Worm (Caenorhabditis elegans): Measurements from ENCODE around the gene ebp-1.
"Not testable (repeated sequence)": the region's sequence is repeated elsewhere in the genome, so short reads cannot be mapped to it uniquely, and the experiment has no call there.

ebp-1 gene

ce11 chrV:18043271-18043670 is at the start of gene ebp-1:
TSS of gene ebp-1 (plus strand) at chrV:18043571.
- no peak for TF ChIP-seq ztf-22 (GFP tag; optimal IDR thresholded peaks at IDR 0.05)
- TF ChIP-seq dpff-1 (tag; optimal IDR thresholded peaks at IDR 0.05): no peak

DNA sequence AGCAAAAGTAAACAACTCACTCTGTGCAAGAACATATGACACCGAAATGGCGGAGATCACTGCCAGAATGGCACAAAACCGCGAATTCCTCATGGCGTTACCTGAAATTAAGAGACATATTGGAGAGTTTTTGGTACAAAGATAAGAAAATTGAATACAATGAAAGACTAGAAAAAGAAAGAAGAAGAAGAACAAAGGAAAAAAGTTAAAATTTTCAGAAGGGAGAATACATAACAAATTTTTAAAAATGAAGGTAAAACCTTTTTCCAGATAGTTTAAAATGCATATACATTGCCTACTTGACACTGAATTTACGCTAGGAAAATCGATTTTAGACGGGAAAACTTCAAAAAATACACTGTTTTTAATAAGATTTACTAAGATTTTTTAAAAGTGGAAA is 42.1 kb upstream of the ebp-1 start, which contains the start of gene lon-8:
lon-8 (minus strand) TSS at position 101 of the 400 bp plus-strand sequence.
- no peak for TF ChIP-seq repo-1 (tag; optimal IDR thresholded peaks at IDR 0.05)
- no peak for TF ChIP-seq aptf-2 (GFP tag; conservative IDR thresholded peaks at IDR 0.05)
- no peak for TF ChIP-seq F49E8.2 (tag; optimal IDR thresholded peaks at IDR 0.05; ENCODE audit: insufficient read depth)
- TF ChIP-seq B0261.1 (tag; optimal IDR thresholded peaks at IDR 0.05): no peak
- no peak for TF ChIP-seq tbp1 (GFP tag; optimal IDR thresholded peaks at IDR 0.05)
- TF ChIP-seq tlf-1 (GFP tag; optimal IDR thresholded peaks at IDR 0.05): no peak
- no peak for TF ChIP-seq dox-1 (GFP tag; IDR thresholded peaks at IDR 0.05)
- no peak for TF ChIP-seq atf-7 (tag; optimal IDR thresholded peaks at IDR 0.05)
- no peak for TF ChIP-seq madf-10 (tag; optimal IDR thresholded peaks at IDR 0.05)
- TF ChIP-seq egl-18 (GFP tag; IDR thresholded peaks at IDR 0.05): no peak
- TF ChIP-seq unc-62 (GFP tag; optimal IDR thresholded peaks at IDR 0.05): no peak
- no peak for TF ChIP-seq ztf-18 (tag; optimal IDR thresholded peaks at IDR 0.05)
- no peak for TF ChIP-seq lin-26 (GFP tag; IDR thresholded peaks at IDR 0.05)

DNA sequence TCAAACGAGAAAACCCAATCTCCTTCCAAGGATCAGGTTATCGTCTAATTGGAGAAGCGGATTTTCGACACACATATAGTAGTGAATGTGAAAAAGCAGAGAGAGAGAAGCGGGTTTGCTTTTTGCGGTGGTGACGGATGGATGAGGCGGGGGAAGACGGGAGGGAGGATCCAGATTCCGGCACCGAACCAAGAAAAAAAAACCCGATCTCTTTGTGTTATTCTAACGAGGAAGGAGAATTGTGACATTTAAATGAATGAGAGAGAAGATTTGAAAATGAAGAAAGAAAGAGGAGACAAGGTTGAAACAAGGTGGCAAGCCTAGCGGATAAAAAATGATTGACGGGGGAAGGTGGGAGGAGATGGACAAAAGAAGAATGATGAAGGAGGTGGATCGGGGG is 39.5 kb upstream of the ebp-1 start:
- TF ChIP-seq zfh-2 (GFP tag; conservative IDR thresholded peaks at IDR 0.05) (no peak), ztf-3 (GFP tag; optimal IDR thresholded peaks at IDR 0.05) (no peak)

DNA sequence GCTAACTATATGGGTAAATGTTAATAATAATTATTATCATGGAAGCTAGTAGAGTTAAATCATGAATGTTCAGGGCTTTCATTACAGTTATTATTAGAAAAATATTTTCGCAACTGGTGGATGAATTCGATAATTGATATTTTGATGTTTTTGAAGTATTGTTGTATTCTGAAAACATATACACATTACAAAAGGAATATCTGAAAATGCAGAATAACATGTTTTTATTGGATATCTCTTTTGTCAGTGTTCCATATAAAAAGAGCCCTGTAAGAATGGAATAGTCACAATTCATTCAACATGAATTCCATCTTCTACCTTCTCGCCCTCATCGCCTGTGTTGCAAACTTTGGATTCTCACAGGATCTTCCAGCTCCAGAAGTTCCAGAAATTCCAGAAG is 36.4 kb upstream of the ebp-1 start, which contains the start of gene Y59A8B.19:
Y59A8B.19 (plus strand) TSS at position 301 of the 400 bp plus-strand sequence.
- not testable (repeated sequence) for TF ChIP-seq snpc-3.4 (tag; optimal IDR thresholded peaks at IDR 0.05); attf-6 (GFP tag; IDR thresholded peaks at IDR 0.05); snpc-4 (GFP tag; optimal IDR thresholded peaks at IDR 0.05); snpc-4 (tag; optimal IDR thresholded peaks at IDR 0.05)

DNA sequence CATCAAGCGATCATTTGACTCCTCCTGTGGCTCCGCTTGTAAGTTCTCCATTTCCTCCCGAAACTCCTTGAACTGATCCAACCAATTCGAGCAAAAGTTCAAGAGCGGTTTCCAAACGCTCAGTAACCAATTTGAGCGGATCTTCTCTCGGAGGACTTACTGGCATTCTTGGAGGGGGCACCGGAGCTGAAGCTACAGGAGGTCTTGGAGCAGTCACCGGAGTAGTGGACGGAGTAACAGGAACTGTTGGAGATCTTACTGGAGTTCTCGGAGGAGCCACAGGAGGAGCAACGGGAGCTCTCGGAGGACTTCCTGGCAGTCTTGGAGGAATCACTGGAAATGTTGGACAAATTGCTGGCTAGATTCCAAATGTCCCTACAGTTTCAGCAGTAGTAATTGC is 34.7 kb upstream of the ebp-1 start:
- no peak for TF ChIP-seq snpc-3.4 (tag; optimal IDR thresholded peaks at IDR 0.05)
- no peak for TF ChIP-seq mes-4 (tag; optimal IDR thresholded peaks at IDR 0.05)
- peak; percentile 54; the same call in 1 of the 2 replicates for TF ChIP-seq zfh-2 (GFP tag; conservative IDR thresholded peaks at IDR 0.05)

DNA sequence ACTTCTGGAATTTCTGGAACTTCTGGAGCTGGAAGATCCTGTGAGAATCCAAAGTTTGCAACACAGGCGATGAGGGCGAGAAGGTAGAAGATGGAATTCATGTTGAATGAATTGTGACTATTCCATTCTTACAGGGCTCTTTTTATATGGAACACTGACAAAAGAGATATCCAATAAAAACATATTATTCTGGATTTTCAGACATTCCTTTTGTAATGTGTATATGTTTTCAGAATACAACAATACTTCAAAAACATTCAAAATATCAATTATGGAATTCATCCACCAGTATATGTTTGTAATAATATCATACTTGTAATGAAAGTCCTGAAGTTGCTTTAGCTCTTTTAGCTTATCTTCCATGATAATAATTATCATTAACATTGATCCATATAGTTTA is 32.6 kb upstream of the ebp-1 start, which contains the start of gene Y59A8B.26:
Y59A8B.26 (minus strand) TSS at position 101 of the 400 bp plus-strand sequence.
- TF ChIP-seq D2030.7 (GFP tag; IDR thresholded peaks at IDR 0.05); ceh-40 (GFP tag; IDR thresholded peaks at IDR 0.05); snpc-4 (GFP tag; optimal IDR thresholded peaks at IDR 0.05); snpc-4 (tag; optimal IDR thresholded peaks at IDR 0.05): not testable (repeated sequence)

DNA sequence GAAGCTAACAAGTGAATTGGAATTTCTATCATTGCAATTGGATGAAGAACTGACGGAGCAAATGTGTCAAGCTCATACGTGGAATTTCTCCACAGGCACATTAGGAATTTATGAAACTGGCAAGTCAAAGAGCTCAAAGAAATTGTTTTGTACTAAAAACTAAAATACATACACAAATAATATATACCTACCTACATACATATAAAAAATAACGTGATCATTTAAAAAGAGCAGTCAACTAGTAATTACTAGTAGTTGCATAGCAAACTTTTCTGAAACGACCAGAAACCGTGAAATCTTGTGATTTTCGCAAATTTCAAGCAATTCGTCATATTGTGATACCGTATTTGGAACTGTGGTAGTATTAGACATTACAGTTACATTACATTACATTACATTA is 29.3 kb upstream of the ebp-1 start, which contains the start of gene srh-133:
srh-133 (minus strand) TSS at position 101 of the 400 bp plus-strand sequence.
- TF ChIP-seq C17E4.6 (GFP tag; IDR thresholded peaks at IDR 0.05) (no peak), F55B11.4 (tag; optimal IDR thresholded peaks at IDR 0.05; ENCODE audit: borderline replicate concordance, insufficient read depth) (no peak)

- TF ChIP-seq madf-8 (GFP tag; conservative IDR thresholded peaks at IDR 0.05): no peak
- TF ChIP-seq pbrm-1 (GFP tag; IDR thresholded peaks at IDR 0.05): no peak
- no peak for TF ChIP-seq ets-4 (GFP tag; optimal IDR thresholded peaks at IDR 0.05)
Observed at ce11 chrV:18017226-18017625, 26.1 kb upstream of the ebp-1 start, which contains the start of gene srh-134. TSS of gene srh-134 (minus strand) at chrV:18017326.

All from whole organism, young adult.